Worm (Caenorhabditis elegans) whole organism, midembryonic: Measurements from ENCODE around the gene daf-19.

Experiments
- T22C8.4 ChIP-seq: fragments of 200-800 bp; sonication (Bioruptor generic); IDR thresholded peaks from 2 replicates; pipeline ENCODE4 v1.3.6; 2022; ENCODE audit warnings: missing genetic modification characterization, missing compliant biosample characterization
- cog-1 ChIP-seq: sonication (generic microtip); optimal IDR thresholded peaks from 2 replicates; lab custom pipeline; 2016; ENCODE audit warnings: missing genetic modification characterization, missing compliant biosample characterization
- klf-2 ChIP-seq: fragments of 200-800 bp; sonication (Bioruptor generic); conservative IDR thresholded peaks from 2 replicates; pipeline ENCODE4 v1.3.6; 2022; ENCODE audit warnings: missing genetic modification reagents, missing genetic modification characterization, missing compliant biosample characterization
- med-1 ChIP-seq: sonication (generic microtip); optimal IDR thresholded peaks from 2 replicates; lab custom pipeline; 2017; ENCODE audit warnings: missing genetic modification characterization, mild to moderate bottlenecking, missing compliant biosample characterization, antibody characterized with exemption, missing genetic modification reagents; ENCODE audit not compliant: insufficient read depth
- ref-1 ChIP-seq: fragments of 200-800 bp; sonication (Bioruptor generic); conservative IDR thresholded peaks from 2 replicates; pipeline ENCODE4 v1.3.6; 2022; ENCODE audit warnings: missing genetic modification reagents, missing genetic modification characterization, missing compliant biosample characterization
- tab-1 ChIP-seq: fragments of 200-800 bp; sonication (Bioruptor generic); IDR thresholded peaks from 2 replicates; pipeline ENCODE4 v1.3.6; 2022; ENCODE audit warnings: missing genetic modification characterization, missing compliant biosample characterization
- ztf-29 ChIP-seq: fragments of 200-800 bp; sonication (Bioruptor generic); IDR thresholded peaks from 2 replicates; pipeline ENCODE4 v1.3.6; 2022; ENCODE audit warnings: missing genetic modification reagents, missing genetic modification characterization, missing compliant biosample characterization

ce11 chrII:10198486-10198885 is 29.3 kb upstream of the daf-19 start:
- TF ChIP-seq klf-2 (GFP tag; lab: Robert Waterston, UW) (no peak), cog-1 (tag; lab: Kevin White, UChicago) (no peak), ref-1 (no peak), ztf-29 (GFP tag; lab: Robert Waterston, UW) (no peak), med-1 (no peak), tab-1 (GFP tag; lab: Robert Waterston, UW) (no peak), T22C8.4 (no peak)
